Comparison of ENCODE assay signal across 2 worm cellular contexts in the genomic region with DNA sequence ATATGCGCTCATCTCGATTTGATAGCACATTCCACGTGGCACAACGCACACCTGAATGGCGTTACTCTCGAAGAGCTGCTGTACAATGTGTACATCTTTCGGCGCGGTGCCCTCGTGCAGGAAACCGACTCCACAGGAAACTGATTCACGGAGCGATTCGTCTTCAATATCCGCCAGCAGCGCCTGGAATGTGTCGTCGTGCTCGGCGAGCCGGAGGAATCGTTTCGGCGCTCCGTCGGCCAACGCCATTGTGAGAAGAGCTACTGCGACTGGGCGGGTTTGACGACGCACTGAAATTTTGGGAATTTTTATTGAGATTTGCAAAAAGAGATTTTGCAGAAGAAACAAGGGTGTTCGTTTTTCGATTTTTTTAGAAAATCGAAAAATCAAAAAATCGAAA.
A peak's percentile ranks its signal among the peaks of the same experiment; 100 is the strongest.
TF ChIP-seq lines count a peak whose summit lies in the region.

No protein-coding gene starts in this region.

TF ChIP-seq in whole organism, L4 larva, 104 proteins besides CTCF, POLR2A, EP300 and RAD21:
- 0 out of 2 replicates have a peak, but pooled peaks have one; percentile 40 for TF ChIP-seq egl-43 (GFP tag; IDR thresholded peaks at IDR 0.05; lab: Robert Waterston, UW)
- TF ChIP-seq F44E2.7 (GFP tag; IDR thresholded peaks at IDR 0.05; lab: Robert Waterston, UW): 0 out of 2 replicates have a peak, but pooled peaks have one; percentile 55
- peak; percentile 67 for TF ChIP-seq set-16 (GFP tag; IDR thresholded peaks at IDR 0.05; lab: Robert Waterston, UW)
- TF ChIP-seq lin-39 (tag; optimal IDR thresholded peaks at IDR 0.05; lab: Kevin White, UChicago): no peak
- TF ChIP-seq nhr-28 (tag; optimal IDR thresholded peaks at IDR 0.05; lab: Kevin White, UChicago): no peak

TF ChIP-seq in whole organism, young adult, 124 proteins besides CTCF, POLR2A, EP300 and RAD21:
- TF ChIP-seq zfh-2 (GFP tag; conservative IDR thresholded peaks at IDR 0.05; lab: Robert Waterston, UW) (peak; percentile 73), F55B11.4 (tag; optimal IDR thresholded peaks at IDR 0.05; lab: Kevin White, UChicago; ENCODE audit: borderline replicate concordance, insufficient read depth) (no peak), F52B5.7 (tag; optimal IDR thresholded peaks at IDR 0.05; lab: Kevin White, UChicago) (peak; percentile 19), nhr-179 (tag; optimal IDR thresholded peaks at IDR 0.05; lab: Kevin White, UChicago) (no peak), dox-1 (GFP tag; IDR thresholded peaks at IDR 0.05; lab: Robert Waterston, UW) (0 out of 2 replicates have a peak, but pooled peaks have one; percentile 10), egrh-3 (GFP tag; IDR thresholded peaks at IDR 0.05; lab: Robert Waterston, UW) (peak; percentile 27; the same call in 1 of the 2 replicates)
